Fruit fly (Drosophila melanogaster): Measurements from ENCODE around the gene Dcr-1.
A peak's percentile ranks its signal among the peaks of the same experiment; 100 is the strongest.

Gene Dcr-1

DNA sequence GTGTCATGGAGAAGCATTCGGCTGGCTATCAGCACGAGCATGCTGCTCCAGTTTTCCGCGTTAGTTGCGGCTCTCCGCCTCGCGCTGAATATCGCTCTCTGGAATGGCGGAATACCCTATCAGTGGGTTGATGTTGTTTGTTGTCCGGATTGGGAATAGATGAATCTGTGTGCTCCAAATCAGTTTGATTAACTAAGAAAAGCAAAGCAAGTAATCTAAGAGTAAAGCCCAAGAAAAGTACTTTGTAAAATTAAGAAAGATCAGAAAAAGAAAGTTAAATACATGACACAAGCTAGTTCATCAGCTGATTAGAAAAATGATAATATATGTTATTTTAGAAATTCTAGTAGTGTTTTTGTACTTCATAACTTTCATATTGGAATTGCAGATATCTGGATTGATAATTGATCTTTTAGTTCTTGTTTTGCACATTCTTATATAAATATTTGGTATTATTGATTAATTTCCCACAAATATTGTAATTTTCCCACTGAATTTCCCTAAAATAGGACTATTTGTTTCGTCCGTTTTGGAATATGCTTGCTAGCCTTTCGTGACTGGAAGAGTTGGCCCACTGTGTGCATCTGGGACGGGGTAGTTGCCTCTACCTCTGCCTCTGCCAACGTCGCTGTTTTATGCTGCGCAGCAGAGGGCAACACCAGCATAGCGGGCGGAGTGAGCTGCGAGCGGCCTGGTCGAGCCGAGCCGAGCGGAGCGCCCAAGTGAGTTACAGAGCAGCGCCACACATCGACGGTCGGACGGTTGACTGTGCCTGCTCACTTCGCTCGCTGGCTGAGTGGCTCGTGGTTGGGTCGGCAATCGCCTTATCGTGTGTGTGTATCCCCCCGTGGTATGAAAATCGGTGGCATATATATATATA lies 13.2 kb upstream of the Dcr-1 start (continued):
- TF ChIP-seq ase (GFP tag; IDR thresholded peaks at IDR 0.05) (peak; percentile 35; the same call in 2 of the 3 replicates), sna (GFP tag; IDR thresholded peaks at IDR 0.05; ENCODE audit: partially characterized antibody) (peak; percentile 19; the same call in 1 of the 2 replicates), Spps (tag; optimal IDR thresholded peaks at IDR 0.05) (no peak), CG4707 (GFP tag; optimal IDR thresholded peaks at IDR 0.05) (peak; percentile 66), CG13624 (GFP tag; optimal IDR thresholded peaks at IDR 0.05) (peak; percentile 44), Pdp1 (GFP tag; optimal IDR thresholded peaks at IDR 0.05) (peak; percentile 8 to 55), Meics (GFP tag; optimal IDR thresholded peaks at IDR 0.05) (peak; percentile 77), Mad (GFP tag; optimal IDR thresholded peaks at IDR 0.05) (peak; percentile 23), CG10654 (GFP tag; optimal IDR thresholded peaks at IDR 0.05) (peak; percentile 39), CG31388 (GFP tag; optimal IDR thresholded peaks at IDR 0.05) (no peak), CG13775 (GFP tag; optimal IDR thresholded peaks at IDR 0.05) (peak; percentile 63), al (GFP tag; IDR thresholded peaks at IDR 0.05) (peak; percentile 17; the same call in 1 of the 2 replicates), zen (tag; optimal IDR thresholded peaks at IDR 0.05) (no peak), Jarid2 (GFP tag; optimal IDR thresholded peaks at IDR 0.05) (peak; percentile 69), CG8388 (GFP tag; optimal IDR thresholded peaks at IDR 0.05) (peak; percentile 52), shn (GFP tag; optimal IDR thresholded peaks at IDR 0.05) (peak; percentile 50), CG11723 (GFP tag; optimal IDR thresholded peaks at IDR 0.05) (peak; percentile 46), amos (GFP tag; IDR thresholded peaks at IDR 0.05; ENCODE audit: partially characterized antibody) (no peak; the same call in 1 of the 2 replicates), Neu2 (GFP tag; optimal IDR thresholded peaks at IDR 0.05; ENCODE audit: borderline replicate concordance) (no peak), Elba2 (GFP tag; optimal IDR thresholded peaks at IDR 0.05) (no peak), CG4404 (GFP tag; IDR thresholded peaks at IDR 0.05) (no peak), slp2 (GFP tag; optimal IDR thresholded peaks at IDR 0.05) (peak; percentile 4), Mes4 (GFP tag; optimal IDR thresholded peaks at IDR 0.05) (peak; percentile 13), Atf6 (GFP tag; IDR thresholded peaks at IDR 0.05) (no peak), CG9876 (GFP tag; optimal IDR thresholded peaks at IDR 0.05) (no peak), CG9609 (GFP tag; optimal IDR thresholded peaks at IDR 0.05) (no peak), bab2 (GFP tag; optimal IDR thresholded peaks at IDR 0.05) (peak; percentile 35), gcm (GFP tag; optimal IDR thresholded peaks at IDR 0.05) (peak; percentile 25), CG10959 (GFP tag; IDR thresholded peaks at IDR 0.05) (peak; percentile 17), psq (GFP tag; optimal IDR thresholded peaks at IDR 0.05) (no peak), CG1024 (GFP tag; IDR thresholded peaks at IDR 0.05) (no peak), trh (GFP tag; optimal IDR thresholded peaks at IDR 0.05) (peak; percentile 11), grn (GFP tag; optimal IDR thresholded peaks at IDR 0.05) (no peak), ab (GFP tag; optimal IDR thresholded peaks at IDR 0.05) (no peak), nom (GFP tag; optimal IDR thresholded peaks at IDR 0.05) (no peak), CG31224 (GFP tag; IDR thresholded peaks at IDR 0.05) (no peak; the same call in 1 of the 2 replicates), Bgb (GFP tag; IDR thresholded peaks at IDR 0.05; ENCODE audit: partially characterized antibody) (peak; percentile 41; the same call in 1 of the 2 replicates), CkIIα-i1 (GFP tag; IDR thresholded peaks at IDR 0.05) (no peak), bcd (GFP tag; optimal IDR thresholded peaks at IDR 0.05) (peak; percentile 72), CG5245 (GFP tag; optimal IDR thresholded peaks at IDR 0.05) (peak; percentile 33), run (tag; optimal IDR thresholded peaks at IDR 0.05) (peak; percentile 15), CG18764 (GFP tag; optimal IDR thresholded peaks at IDR 0.05) (no peak), CrebB (tag; optimal IDR thresholded peaks at IDR 0.05) (peak; percentile 11), Vsx1 (GFP tag; optimal IDR thresholded peaks at IDR 0.05) (peak; percentile 51), pros (GFP tag; optimal IDR thresholded peaks at IDR 0.05) (no peak), Dip2 (GFP tag; IDR thresholded peaks at IDR 0.05) (no peak), CG14710 (tag; optimal IDR thresholded peaks at IDR 0.05) (peak; percentile 40), cas (GFP tag; IDR thresholded peaks at IDR 0.05) (0 out of 2 replicates have a peak, but pooled peaks have one; percentile 25)
